Fruit fly (Drosophila melanogaster) whole organism, pupa: ENCODE results near the gene mTTF.

Experiments
- CG10348 ChIP-seq: fragments of 200-800 bp; sonication (Bioruptor generic); IDR thresholded peaks from 2 replicates; pipeline ENCODE4 v1.3.6; 2022; ENCODE audit warnings: missing biosample characterization, missing genetic modification characterization
- CG12605 ChIP-seq: fragments of 200-800 bp; sonication (Bioruptor generic); IDR thresholded peaks from 2 replicates; pipeline ENCODE4 v1.3.6; 2022; ENCODE audit warnings: missing biosample characterization, missing genetic modification characterization
- CG13204 ChIP-seq: fragments of 200-800 bp; sonication (Bioruptor generic); optimal IDR thresholded peaks from 2 replicates; lab custom pipeline; 2018; ENCODE audit warnings: missing biosample characterization, mild to moderate bottlenecking, missing genetic modification characterization, moderate library complexity
- CG14655 ChIP-seq: fragments of 200-800 bp; sonication (Bioruptor generic); optimal IDR thresholded peaks from 3 replicates; lab custom pipeline; 2017; ENCODE audit warnings: mild to moderate bottlenecking, missing biosample characterization, missing genetic modification reagents, missing genetic modification characterization
- CG15710 ChIP-seq: fragments of 200-800 bp; sonication (Bioruptor generic); optimal IDR thresholded peaks from 2 replicates; lab custom pipeline; 2018; ENCODE audit warnings: missing biosample characterization, mild to moderate bottlenecking, missing genetic modification characterization, moderate library complexity
- CG17806 ChIP-seq: fragments of 200-800 bp; sonication (Bioruptor generic); optimal IDR thresholded peaks from 2 replicates; lab custom pipeline; 2018; ENCODE audit warnings: missing biosample characterization, mild to moderate bottlenecking, missing genetic modification characterization, moderate library complexity
- CG32121 ChIP-seq: fragments of 200-800 bp; sonication (Bioruptor generic); IDR thresholded peaks from 2 replicates; pipeline ENCODE4 v1.3.6; 2022; ENCODE audit warnings: missing biosample characterization, missing genetic modification characterization
- CG34367 ChIP-seq: fragments of 200-800 bp; sonication (Bioruptor generic); optimal IDR thresholded peaks from 2 replicates; lab custom pipeline; 2018; ENCODE audit warnings: missing biosample characterization, mild to moderate bottlenecking, missing genetic modification characterization
- CG4496 ChIP-seq: fragments of 200-800 bp; sonication (Bioruptor generic); IDR thresholded peaks from 3 replicates; pipeline ENCODE4 v1.3.6; 2022; ENCODE audit warnings: missing biosample characterization, missing genetic modification characterization
- CG8159 ChIP-seq: fragments of 200-800 bp; sonication (Bioruptor generic); optimal IDR thresholded peaks from 3 replicates; lab custom pipeline; 2018; ENCODE audit warnings: missing biosample characterization, mild to moderate bottlenecking, missing genetic modification characterization, moderate library complexity
- CG8301 ChIP-seq: fragments of 200-800 bp; sonication (Bioruptor generic); optimal IDR thresholded peaks from 2 replicates; lab custom pipeline; 2018; ENCODE audit warnings: missing biosample characterization, mild to moderate bottlenecking, missing genetic modification characterization
- CG9948 ChIP-seq: fragments of 200-800 bp; sonication (Bioruptor generic); optimal IDR thresholded peaks from 2 replicates; lab custom pipeline; 2018; ENCODE audit warnings: missing biosample characterization, mild to moderate bottlenecking, missing genetic modification characterization, moderate library complexity
- D1 ChIP-seq: fragments of 200-800 bp; sonication (Bioruptor generic); optimal IDR thresholded peaks from 2 replicates; lab custom pipeline; 2018; ENCODE audit warnings: missing biosample characterization, mild to moderate bottlenecking, missing genetic modification characterization, moderate library complexity
- EcR ChIP-seq: fragments of 200-800 bp; sonication (Bioruptor generic); optimal IDR thresholded peaks from 3 replicates; lab custom pipeline; 2019; ENCODE audit warnings: missing biosample characterization, missing genetic modification characterization, mild to moderate bottlenecking, moderate library complexity, missing genetic modification reagents
- Ets98B ChIP-seq: fragments of 200-800 bp; sonication (Bioruptor generic); IDR thresholded peaks from 2 replicates; pipeline ENCODE4 v1.3.6; 2022; ENCODE audit warnings: missing biosample characterization, missing genetic modification characterization
- Pif1A ChIP-seq: fragments of 200-800 bp; sonication (Bioruptor generic); optimal IDR thresholded peaks from 3 replicates; lab custom pipeline; 2016; ENCODE audit warnings: missing biosample characterization, missing genetic modification characterization
- Pif1B ChIP-seq: fragments of 200-800 bp; sonication (Bioruptor generic); optimal IDR thresholded peaks from 3 replicates; lab custom pipeline; 2016; ENCODE audit warnings: missing biosample characterization, missing genetic modification characterization
- Snoo ChIP-seq: fragments of 200-800 bp; sonication (Bioruptor generic); optimal IDR thresholded peaks from 3 replicates; lab custom pipeline; 2017; ENCODE audit warnings: missing biosample characterization, mild to moderate bottlenecking, missing genetic modification characterization, inconsistent platforms
- fd96Ca ChIP-seq: fragments of 200-800 bp; sonication (Bioruptor generic); IDR thresholded peaks from 3 replicates; pipeline ENCODE4 v1.3.6; 2022; ENCODE audit warnings: missing biosample characterization, missing genetic modification characterization
- gl ChIP-seq: fragments of 200-800 bp; sonication (Bioruptor generic); optimal IDR thresholded peaks from 2 replicates; lab custom pipeline; 2018; ENCODE audit warnings: missing biosample characterization, mild to moderate bottlenecking, missing genetic modification characterization
- rn ChIP-seq: fragments of 200-800 bp; sonication (Bioruptor generic); IDR thresholded peaks from 2 replicates; pipeline ENCODE4 v1.3.6; 2022; ENCODE audit warnings: missing biosample characterization, missing genetic modification characterization

mTTF gene

DNA sequence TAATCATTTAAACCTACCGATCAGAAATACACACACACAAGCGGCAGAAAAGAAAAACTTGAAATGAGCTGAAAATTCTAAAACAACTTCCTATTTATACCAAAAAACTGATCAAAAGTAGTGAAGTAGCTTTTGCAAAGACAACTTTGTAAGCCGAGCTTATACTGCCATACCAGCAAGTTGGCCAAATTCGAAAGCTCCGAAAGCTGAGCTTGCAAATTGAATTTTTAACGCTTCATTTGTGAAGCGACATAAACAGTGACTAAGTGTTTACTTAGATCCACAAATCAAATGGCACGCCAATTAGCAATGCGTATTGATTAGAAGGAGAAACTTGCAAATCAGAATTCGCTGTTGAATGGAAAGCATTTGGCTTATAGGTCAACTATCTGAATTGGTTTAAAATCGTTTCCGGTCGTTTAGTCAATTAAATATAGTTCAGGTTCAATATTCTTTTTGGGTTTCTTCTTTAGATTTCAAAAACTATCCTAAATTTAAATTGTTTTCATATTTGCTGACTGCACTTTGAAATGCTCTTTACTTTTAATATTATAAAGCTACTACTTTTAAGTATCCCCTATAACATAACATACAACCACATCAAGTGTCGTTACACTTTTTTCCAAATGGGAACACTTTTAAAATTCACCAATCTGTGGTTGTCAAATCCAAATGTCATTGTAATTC, 3.0 kb upstream of the mTTF start, which contains the start of gene CG43052:
Gene CG43052 (plus strand): TSS at position 637 of the 687 bp plus-strand sequence.
- TF ChIP-seq D1 (tag; lab: Kevin White, UChicago) = no peak
- TF ChIP-seq CG17806 (tag; lab: Kevin White, UChicago) = no peak
- TF ChIP-seq CG32121 (GFP tag; lab: Robert Waterston, UW) = no peak
- TF ChIP-seq fd96Ca = no peak

DNA sequence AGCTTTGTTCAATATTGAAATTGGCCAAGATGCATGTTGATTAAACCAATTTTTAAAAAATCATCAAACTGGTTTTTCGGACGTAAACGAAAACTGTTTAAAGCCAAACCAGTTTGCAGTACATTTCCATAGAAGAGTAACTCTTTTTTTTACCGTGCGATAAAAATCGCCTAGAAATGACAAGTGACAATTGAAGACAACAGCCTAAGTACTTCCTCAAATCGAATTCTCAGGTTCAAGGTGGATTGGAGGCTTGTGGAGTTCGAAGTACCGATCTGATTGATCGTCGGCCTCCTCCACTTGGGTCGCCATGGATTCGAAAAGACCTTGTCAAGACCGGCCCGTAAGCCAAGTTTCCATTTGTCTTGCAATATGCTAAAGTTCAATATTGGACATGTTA, 2.0 kb upstream of the mTTF start:
- TF ChIP-seq CG4496 (no peak), Pif1B (GFP tag; lab: Kevin White, UChicago) (no peak), CG9948 (no peak), CG34367 (no peak), CG8159 (tag; lab: Kevin White, UChicago) (no peak), fd96Ca (no peak), gl (tag; lab: Kevin White, UChicago) (no peak)

DNA sequence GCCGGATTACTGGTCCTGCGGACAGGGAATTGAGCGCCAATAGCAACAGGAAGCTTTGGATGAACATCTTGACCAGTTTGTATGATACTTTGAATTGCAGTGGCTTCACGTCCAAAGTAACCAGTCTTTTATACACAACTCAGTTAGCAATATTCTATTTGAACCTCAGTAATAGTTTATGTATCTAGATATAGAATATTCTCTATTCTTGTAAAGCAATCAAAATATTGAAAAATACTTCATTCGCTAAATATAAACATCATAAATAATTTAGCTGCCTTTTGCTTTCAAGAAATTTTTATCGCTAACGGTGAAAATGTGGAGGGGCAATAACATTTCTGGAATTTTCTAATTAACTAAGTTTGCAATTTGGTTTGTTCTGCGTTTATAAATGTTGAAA, 2.0 kb downstream of the mTTF start, which contains the start of gene Send2:
Gene Send2 (minus strand): TSS at position 101 of the 400 bp plus-strand sequence.
- TF ChIP-seq Snoo (tag; lab: Kevin White, UChicago) = no peak

DNA sequence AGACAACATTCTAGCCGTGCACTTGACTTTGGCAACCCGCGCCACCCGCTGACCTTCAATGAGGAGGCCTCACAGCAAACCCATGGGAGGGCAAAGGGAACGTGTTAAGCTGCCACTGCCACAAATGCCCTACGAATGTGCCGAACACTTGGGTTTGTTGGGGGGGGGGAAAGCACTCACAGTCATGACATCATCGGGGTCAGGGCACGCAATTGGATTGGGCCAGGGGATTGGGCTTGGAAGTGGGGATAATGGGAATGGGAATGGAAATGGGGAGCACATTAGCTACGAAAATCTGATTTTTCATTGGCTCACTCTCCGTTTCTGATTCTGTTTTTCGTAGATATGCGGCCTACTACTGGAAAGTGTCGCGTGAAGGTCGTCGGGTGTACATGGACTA, 7.6 kb downstream of the mTTF start:
- TF ChIP-seq Pif1A (GFP tag; lab: Kevin White, UChicago) (no peak), CG13204 (GFP tag; lab: Kevin White, UChicago) (no peak)
- TF ChIP-seq, all 21 proteins: peak for 0

DNA sequence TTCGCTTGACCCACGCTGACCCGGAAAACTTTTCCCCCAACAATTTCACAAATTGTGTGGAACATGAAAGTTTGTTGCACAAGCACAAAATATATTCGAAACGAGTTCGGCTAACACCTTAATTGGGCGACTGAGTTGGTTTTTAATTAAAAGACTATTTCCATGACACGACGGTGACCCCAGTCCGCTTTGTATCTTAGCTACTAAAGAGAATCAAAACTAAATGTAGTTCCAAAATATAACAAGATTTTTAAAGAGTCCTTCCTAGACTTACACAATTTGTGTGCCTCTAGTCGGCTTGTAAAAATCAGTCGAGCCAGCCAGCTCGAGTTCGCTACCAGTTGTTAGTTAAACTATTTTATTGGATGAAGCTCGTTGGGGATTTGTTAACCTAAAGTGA, 10.7 kb downstream of the mTTF start, which contains the start of gene CG15286:
Gene CG15286 (plus strand): TSS at position 301 of the 400 bp plus-strand sequence.
- no peak for TF ChIP-seq CG4496
- no peak for TF ChIP-seq CG15710 (tag; lab: Kevin White, UChicago)
- TF ChIP-seq fd96Ca = no peak
- no peak for TF ChIP-seq D1 (tag; lab: Kevin White, UChicago)
- TF ChIP-seq Pif1A (GFP tag; lab: Kevin White, UChicago) = no peak
- no peak for TF ChIP-seq Ets98B (GFP tag; lab: Robert Waterston, UW)
- TF ChIP-seq CG32121 (GFP tag; lab: Robert Waterston, UW) = no peak
- TF ChIP-seq CG9948 = no peak
- no peak for TF ChIP-seq Pif1B (GFP tag; lab: Kevin White, UChicago)
- no peak for TF ChIP-seq CG14655 (GFP tag; lab: Kevin White, UChicago)
- TF ChIP-seq Snoo (tag; lab: Kevin White, UChicago) = no peak
- no peak for TF ChIP-seq rn
- TF ChIP-seq CG10348 (GFP tag; lab: Robert Waterston, UW) = no peak
- no peak for TF ChIP-seq CG13204 (GFP tag; lab: Kevin White, UChicago)
- no peak for TF ChIP-seq CG12605 (GFP tag; lab: Robert Waterston, UW)

DNA sequence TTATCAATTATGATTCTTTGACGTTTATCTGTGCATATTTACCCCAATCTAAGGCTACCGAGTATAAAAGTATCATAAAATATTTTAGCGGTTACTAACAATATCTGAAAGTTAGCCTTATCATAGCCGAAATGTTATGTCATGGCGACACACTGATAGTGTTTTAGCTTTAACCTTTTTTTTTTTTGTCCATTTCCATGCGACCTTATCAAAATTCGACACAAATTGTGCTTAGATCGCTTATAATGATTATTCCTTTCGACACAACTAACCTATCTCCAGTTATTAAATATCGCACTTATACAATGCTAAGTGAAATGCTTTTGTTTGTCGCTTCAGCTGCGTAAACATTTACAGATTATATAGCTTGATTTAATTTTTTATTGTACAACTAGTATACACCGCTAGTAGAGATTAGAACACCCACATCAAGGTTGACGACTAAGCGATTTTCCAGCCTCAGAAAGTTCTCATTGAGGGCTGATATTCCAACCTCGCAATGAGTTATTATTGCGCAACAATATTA, 12.2 kb downstream of the mTTF start:
- TF ChIP-seq CG14655 (GFP tag; lab: Kevin White, UChicago) (no peak), gl (tag; lab: Kevin White, UChicago) (no peak), CG4496 (no peak), CG12605 (GFP tag; lab: Robert Waterston, UW) (no peak), CG32121 (GFP tag; lab: Robert Waterston, UW) (no peak)

DNA sequence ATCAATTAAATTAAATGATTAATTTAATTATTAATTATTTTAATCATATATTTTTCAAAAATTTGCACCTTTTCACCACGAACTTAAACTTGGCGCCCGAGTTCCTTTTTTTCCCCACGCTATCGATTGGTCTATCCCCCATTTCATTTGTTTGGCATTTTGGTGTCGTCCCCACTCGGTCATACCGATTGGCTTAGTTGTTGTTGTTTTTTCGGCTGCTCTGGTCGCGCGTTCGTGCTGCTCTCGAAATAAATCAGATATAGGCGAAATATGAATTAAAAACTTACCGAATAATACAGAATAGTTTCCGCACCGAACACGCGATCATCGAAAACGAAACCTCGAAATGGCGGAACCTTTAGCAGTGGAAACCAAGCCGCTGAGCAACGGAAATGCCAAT, 14.6 kb downstream of the mTTF start, which contains the start of gene CG33090:
Gene CG33090 (plus strand): TSS at position 194 of the 400 bp plus-strand sequence.
- no peak for TF ChIP-seq Ets98B (GFP tag; lab: Robert Waterston, UW)
- TF ChIP-seq D1 (tag; lab: Kevin White, UChicago) = no peak
- TF ChIP-seq Pif1A (GFP tag; lab: Kevin White, UChicago) = no peak
- TF ChIP-seq CG8301 (tag; lab: Kevin White, UChicago) = no peak
- TF ChIP-seq CG9948 = no peak
- TF ChIP-seq CG13204 (GFP tag; lab: Kevin White, UChicago) = no peak
- 0 out of 3 replicates have a peak, but pooled peaks have one; percentile 38 for TF ChIP-seq CG4496
- no peak for TF ChIP-seq CG10348 (GFP tag; lab: Robert Waterston, UW)

DNA sequence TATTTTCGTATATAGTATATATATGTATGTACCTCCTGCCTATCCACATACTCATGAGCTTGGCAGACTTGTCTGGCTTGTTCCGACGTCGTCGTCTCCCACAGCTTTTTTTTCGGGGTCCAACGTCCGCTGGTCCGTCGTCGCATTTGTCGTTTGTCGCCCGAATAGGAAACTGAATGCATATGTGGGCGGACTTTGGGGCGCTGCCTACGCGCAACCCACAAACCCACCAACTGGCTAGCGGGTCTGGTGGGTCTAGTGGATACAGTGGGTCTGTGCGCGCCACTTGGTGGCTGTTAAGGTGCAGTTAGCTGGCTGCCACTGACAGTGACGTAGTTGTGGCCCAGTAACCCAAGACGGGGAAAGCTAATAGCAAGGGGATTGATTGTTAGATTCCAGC, 29.6 kb downstream of the mTTF start:
- TF ChIP-seq CG34367 (no peak), Pif1B (GFP tag; lab: Kevin White, UChicago) (no peak), CG13204 (GFP tag; lab: Kevin White, UChicago) (no peak), D1 (tag; lab: Kevin White, UChicago) (no peak), CG4496 (no peak), CG8159 (tag; lab: Kevin White, UChicago) (no peak), CG15710 (tag; lab: Kevin White, UChicago) (no peak), Pif1A (GFP tag; lab: Kevin White, UChicago) (no peak), fd96Ca (no peak), CG8301 (tag; lab: Kevin White, UChicago) (no peak), CG10348 (GFP tag; lab: Robert Waterston, UW) (no peak), Ets98B (GFP tag; lab: Robert Waterston, UW) (no peak; the same call in 1 of the 2 replicates), CG9948 (no peak), CG14655 (GFP tag; lab: Kevin White, UChicago) (no peak), gl (tag; lab: Kevin White, UChicago) (no peak), Snoo (tag; lab: Kevin White, UChicago) (no peak), CG12605 (GFP tag; lab: Robert Waterston, UW) (no peak), CG32121 (GFP tag; lab: Robert Waterston, UW) (no peak), EcR (no peak)
- TF ChIP-seq, all 21 proteins: peak for 0
